Fruit fly (Drosophila melanogaster) whole organism, embryonic: ENCODE measurements around the gene CG46244.
A peak's percentile ranks its signal among the peaks of the same experiment; 100 is the strongest.

ENCODE experiments used
- Ada2b ChIP-seq: fragments of 200-800 bp; sonication (Bioruptor generic); IDR thresholded peaks from 2 replicates; pipeline ENCODE4 v1.3.6; 2022; ENCODE audit warnings: missing biosample characterization, missing genetic modification characterization
- Bgb ChIP-seq: fragments of 200-800 bp; sonication (Bioruptor generic); IDR thresholded peaks from 2 replicates; pipeline ENCODE4 v1.3.6; 2022; ENCODE audit warnings: missing biosample characterization, missing genetic modification characterization; ENCODE audit not compliant: partially characterized antibody
- CG10267 ChIP-seq: fragments of 200-800 bp; sonication (Bioruptor generic); optimal IDR thresholded peaks from 2 replicates; lab custom pipeline; 2018; ENCODE audit warnings: missing biosample characterization, mild to moderate bottlenecking, missing genetic modification characterization, moderate library complexity
- CG10565 ChIP-seq: fragments of 200-800 bp; sonication (Bioruptor generic); optimal IDR thresholded peaks from 3 replicates; lab custom pipeline; 2016; ENCODE audit warnings: missing biosample characterization, mild to moderate bottlenecking, missing genetic modification characterization
- CG14014 ChIP-seq: fragments of 200-800 bp; sonication (Bioruptor generic); IDR thresholded peaks from 2 replicates; pipeline ENCODE4 v1.3.6; 2022; ENCODE audit warnings: missing biosample characterization, missing genetic modification characterization
- CG1603 ChIP-seq: fragments of 200-800 bp; sonication (Bioruptor generic); optimal IDR thresholded peaks from 2 replicates; lab custom pipeline; 2019; ENCODE audit warnings: missing biosample characterization, mild to moderate bottlenecking, missing genetic modification characterization, moderate library complexity
- CG17359 ChIP-seq: fragments of 200-800 bp; sonication (Bioruptor generic); optimal IDR thresholded peaks from 3 replicates; lab custom pipeline; 2018; ENCODE audit warnings: missing biosample characterization, mild to moderate bottlenecking, missing genetic modification characterization, moderate library complexity
- CG18476 ChIP-seq: fragments of 200-800 bp; sonication (Bioruptor generic); optimal IDR thresholded peaks from 2 replicates; lab custom pipeline; 2016; ENCODE audit warnings: missing biosample characterization, mild to moderate bottlenecking, missing genetic modification characterization
- CG2199 ChIP-seq: fragments of 200-800 bp; sonication (Bioruptor generic); IDR thresholded peaks from 3 replicates; pipeline ENCODE4 v1.3.6; 2022; ENCODE audit warnings: missing biosample characterization, missing genetic modification characterization
- CG6791 ChIP-seq: fragments of 200-800 bp; sonication (Bioruptor generic); IDR thresholded peaks from 3 replicates; pipeline ENCODE4 v1.3.6; 2022; ENCODE audit warnings: missing biosample characterization, missing genetic modification characterization; ENCODE audit not compliant: partially characterized antibody
- CG8290 ChIP-seq, 3 experiments: fragments of 200-800 bp; sonication (Bioruptor generic); optimal IDR thresholded peaks; 2 replicates each; lab custom pipeline; 2016 to 2019; ENCODE audit warnings: missing biosample characterization in 3 of 3, missing genetic modification characterization in 3 of 3, mild to moderate bottlenecking in 2 of 3, moderate library complexity in 1 of 3
- CG8388 ChIP-seq: fragments of 200-800 bp; sonication (Bioruptor generic); optimal IDR thresholded peaks from 2 replicates; lab custom pipeline; 2019; ENCODE audit warnings: missing biosample characterization, mild to moderate bottlenecking, missing genetic modification characterization, moderate library complexity
- D ChIP-seq, 2 experiments: fragments of 200-800 bp in 1 of 2; fragments of >200 bp in 1 of 2; sonication (Bioruptor generic) in 1 of 2; optimal IDR thresholded peaks; 2 replicates in 1 of 2; 3 replicates in 1 of 2; lab custom pipeline; 2017; ENCODE audit warnings: mild to moderate bottlenecking in 1 of 2, missing biosample characterization in 1 of 2, missing genetic modification characterization in 1 of 2, missing genetic modification reagents in 1 of 2
- D19A ChIP-seq: fragments of 200-800 bp; optimal IDR thresholded peaks from 3 replicates; lab custom pipeline; 2019; ENCODE audit warnings: missing biosample characterization, mild to moderate bottlenecking, missing genetic modification characterization, moderate library complexity
- Drgx ChIP-seq: fragments of 200-800 bp; sonication (Bioruptor generic); IDR thresholded peaks from 2 replicates; pipeline ENCODE4 v1.3.6; 2022; ENCODE audit warnings: missing biosample characterization, missing genetic modification characterization
- Hey ChIP-seq: fragments of 200-800 bp; sonication (Bioruptor generic); optimal IDR thresholded peaks from 3 replicates; lab custom pipeline; 2018; ENCODE audit warnings: missing biosample characterization, mild to moderate bottlenecking, missing genetic modification characterization
- Hmx ChIP-seq: fragments of 200-800 bp; sonication (Bioruptor generic); optimal IDR thresholded peaks from 2 replicates; lab custom pipeline; 2016; ENCODE audit warnings: missing biosample characterization, missing genetic modification characterization
- Med ChIP-seq: fragments of 200-800 bp; sonication (Bioruptor generic); peaks from one replicate; lab custom pipeline; 2016; ENCODE audit warnings: missing biosample characterization, missing genetic modification characterization, mild to moderate bottlenecking, inconsistent platforms, moderate library complexity
- NK7.1 ChIP-seq: fragments of 200-800 bp; sonication (Bioruptor generic); optimal IDR thresholded peaks from 3 replicates; lab custom pipeline; 2016; ENCODE audit warnings: missing biosample characterization, missing genetic modification characterization
- Neu2 ChIP-seq: fragments of 200-800 bp; sonication (Bioruptor generic); optimal IDR thresholded peaks from 3 replicates; lab custom pipeline; 2016; ENCODE audit warnings: missing biosample characterization, missing genetic modification characterization, borderline replicate concordance
- Nf-YC ChIP-seq: fragments of 200-800 bp; optimal IDR thresholded peaks from 3 replicates; lab custom pipeline; 2019; ENCODE audit warnings: missing biosample characterization, mild to moderate bottlenecking, missing genetic modification characterization, moderate library complexity
- Oli ChIP-seq: fragments of 200-800 bp; sonication (Bioruptor generic); optimal IDR thresholded peaks from 2 replicates; lab custom pipeline; 2018; ENCODE audit warnings: missing biosample characterization, mild to moderate bottlenecking, missing genetic modification characterization, moderate library complexity
- Pdp1 ChIP-seq, 2 experiments: fragments of 200-800 bp; sonication (Bioruptor generic); optimal IDR thresholded peaks; 3 replicates each; lab custom pipeline; 2016; ENCODE audit warnings: missing biosample characterization in 2 of 2, missing genetic modification characterization in 2 of 2, mild to moderate bottlenecking in 1 of 2, moderate library complexity in 1 of 2
- Vsx1 ChIP-seq: fragments of 200-800 bp; sonication (Bioruptor generic); optimal IDR thresholded peaks from 2 replicates; lab custom pipeline; 2017; ENCODE audit warnings: missing biosample characterization, mild to moderate bottlenecking, missing genetic modification characterization, missing genetic modification reagents
- bab2 ChIP-seq: fragments of 200-800 bp; sonication (Bioruptor generic); optimal IDR thresholded peaks from 2 replicates; lab custom pipeline; 2016; ENCODE audit warnings: missing biosample characterization, missing genetic modification characterization
- cg ChIP-seq: fragments of 200-800 bp; sonication (Bioruptor generic); optimal IDR thresholded peaks from 3 replicates; lab custom pipeline; 2019; ENCODE audit warnings: missing biosample characterization, mild to moderate bottlenecking, missing genetic modification characterization, moderate library complexity
- disco-r ChIP-seq: fragments of 200-800 bp; sonication (Bioruptor generic); optimal IDR thresholded peaks from 2 replicates; lab custom pipeline; 2016; ENCODE audit warnings: missing biosample characterization, missing genetic modification characterization
- grau ChIP-seq: fragments of 200-800 bp; optimal IDR thresholded peaks from 3 replicates; lab custom pipeline; 2019; ENCODE audit warnings: missing biosample characterization, mild to moderate bottlenecking, missing genetic modification characterization, moderate library complexity
- gsb-n ChIP-seq: fragments of 200-800 bp; sonication (Bioruptor generic); optimal IDR thresholded peaks from 3 replicates; lab custom pipeline; 2018; ENCODE audit warnings: missing biosample characterization, mild to moderate bottlenecking, missing genetic modification characterization
- hbn ChIP-seq: fragments of 200-800 bp; sonication (Bioruptor generic); IDR thresholded peaks from 2 replicates; pipeline ENCODE4 v1.3.6; 2022; ENCODE audit warnings: missing biosample characterization, missing genetic modification characterization; ENCODE audit not compliant: partially characterized antibody
- hkb ChIP-seq, 2 experiments: fragments of 200-800 bp in 1 of 2; fragments of >200 bp in 1 of 2; sonication (Bioruptor generic) in 1 of 2; IDR thresholded peaks in 1 of 2; optimal IDR thresholded peaks in 1 of 2; 2 replicates each; pipeline versions ENCODE4 v1.3.6 to Lab custom; 2017 to 2022; ENCODE audit warnings: missing biosample characterization in 1 of 2, missing genetic modification characterization in 1 of 2
- kni ChIP-seq: fragments of 200-800 bp; sonication (Bioruptor generic); optimal IDR thresholded peaks from 3 replicates; lab custom pipeline; 2017; ENCODE audit warnings: mild to moderate bottlenecking, missing biosample characterization, missing genetic modification reagents, missing genetic modification characterization
- lab ChIP-seq: fragments of 200-800 bp; sonication (Bioruptor generic); optimal IDR thresholded peaks from 3 replicates; lab custom pipeline; 2017; ENCODE audit warnings: missing biosample characterization, missing genetic modification characterization, mild to moderate bottlenecking, moderate library complexity, missing genetic modification reagents
- lilli ChIP-seq: fragments of 200-800 bp; sonication (Bioruptor generic); optimal IDR thresholded peaks from 3 replicates; lab custom pipeline; 2016; ENCODE audit warnings: missing biosample characterization, missing genetic modification characterization
- oc ChIP-seq: fragments of 200-800 bp; sonication (Bioruptor generic); optimal IDR thresholded peaks from 2 replicates; lab custom pipeline; 2018; ENCODE audit warnings: missing biosample characterization, mild to moderate bottlenecking, missing genetic modification characterization, moderate library complexity
- pzg ChIP-seq: fragments of 200-800 bp; sonication (Bioruptor generic); optimal IDR thresholded peaks from 3 replicates; lab custom pipeline; 2018; ENCODE audit warnings: missing biosample characterization, mild to moderate bottlenecking, missing genetic modification characterization, moderate library complexity
- row ChIP-seq: fragments of 200-800 bp; sonication (Bioruptor generic); IDR thresholded peaks from 3 replicates; pipeline ENCODE4 v1.3.6; 2022; ENCODE audit warnings: missing biosample characterization, missing genetic modification characterization
- scrt ChIP-seq: fragments of 200-800 bp; sonication (Bioruptor generic); optimal IDR thresholded peaks from 2 replicates; lab custom pipeline; 2018; ENCODE audit warnings: missing biosample characterization, mild to moderate bottlenecking, missing genetic modification characterization, moderate library complexity
- sens ChIP-seq: fragments of 200-800 bp; sonication (Bioruptor generic); peaks from one replicate; lab custom pipeline; 2016; ENCODE audit warnings: missing biosample characterization, missing genetic modification characterization
- sim ChIP-seq: fragments of 200-800 bp; sonication (Bioruptor generic); IDR thresholded peaks from 2 replicates; pipeline ENCODE4 v1.3.6; 2022; ENCODE audit warnings: missing biosample characterization, missing genetic modification characterization
- tx ChIP-seq: fragments of 200-800 bp; sonication (Bioruptor generic); optimal IDR thresholded peaks from 2 replicates; lab custom pipeline; 2016; ENCODE audit warnings: missing biosample characterization, missing genetic modification characterization
- vvl ChIP-seq: fragments of 200-800 bp; sonication (Bioruptor generic); IDR thresholded peaks from 2 replicates; pipeline ENCODE4 v1.3.6; 2022; ENCODE audit warnings: missing biosample characterization, missing genetic modification characterization

CG46244 gene

DNA sequence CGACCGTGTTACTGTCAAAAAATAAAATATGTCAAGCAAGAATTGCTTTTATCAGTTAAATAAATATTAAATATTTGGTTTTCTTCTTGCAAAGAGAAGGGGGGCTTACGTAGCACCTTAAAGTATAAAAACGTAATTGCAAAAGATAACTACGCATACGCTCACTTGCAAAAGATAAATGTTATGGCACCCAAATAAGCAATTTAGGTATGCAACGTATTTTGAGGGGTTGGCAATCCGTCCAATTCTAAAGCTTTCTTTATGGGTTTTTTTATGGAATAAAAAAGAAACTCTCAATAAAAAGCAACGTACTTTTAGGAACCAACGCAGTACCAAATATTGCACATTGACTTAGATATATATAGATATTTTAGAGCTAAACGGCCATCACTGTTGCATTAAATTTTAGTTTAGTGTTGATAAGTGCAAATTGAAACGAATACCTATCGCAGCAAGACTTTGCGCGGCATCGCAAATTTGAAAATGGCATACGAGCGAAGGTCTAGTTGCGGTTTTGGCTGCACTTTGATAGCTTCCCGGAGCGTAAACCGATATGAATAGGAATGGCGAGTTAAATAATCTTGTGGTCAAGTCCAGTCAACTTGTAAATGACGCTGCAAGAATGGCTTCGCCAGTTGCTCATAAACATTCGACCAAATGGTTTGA lies 41.0 kb upstream of the CG46244 start, which contains the start of gene CG13077 (continued):
- TF ChIP-seq Hmx (GFP tag; lab: Kevin White, UChicago) (no peak), Hey (tag; lab: Kevin White, UChicago) (no peak), scrt (GFP tag; lab: Kevin White, UChicago) (no peak), pzg (GFP tag; lab: Kevin White, UChicago) (peak; percentile 9), CG8290 (GFP tag; optimal IDR thresholded peaks at IDR 0.05; lab: Kevin White, UChicago) (peak; percentile 37), CG8290 (tag; optimal IDR thresholded peaks at IDR 0.05; lab: Kevin White, UChicago) (peak in 1 of 2 experiments; percentile 6), hbn (peak; percentile 74; the same call in 1 of the 2 replicates), CG18476 (GFP tag; lab: Kevin White, UChicago) (no peak), Nf-YC (tag; lab: Kevin White, UChicago) (no peak), CG10267 (tag; lab: Kevin White, UChicago) (peak; percentile 87), Bgb (peak; percentile 59), CG6791 (GFP tag; lab: Robert Waterston, UW) (peak; percentile 79)

- TF ChIP-seq sim (GFP tag; lab: Robert Waterston, UW) (no peak), disco-r (GFP tag; lab: Kevin White, UChicago) (no peak), lab (GFP tag; lab: Kevin White, UChicago) (peak; percentile 69), Pdp1 (GFP tag; optimal IDR thresholded peaks at IDR 0.05; lab: Kevin White, UChicago) (peak in 1 of 2 experiments; percentile 93), sens (GFP tag; lab: Kevin White, UChicago) (peak; percentile 16), CG14014 (GFP tag; lab: Robert Waterston, UW) (no peak), D19A (tag; lab: Kevin White, UChicago) (peak; percentile 63)
These were observed 39.0 kb upstream of the CG46244 start for dm6 chr2L:19567305-19567898.

DNA sequence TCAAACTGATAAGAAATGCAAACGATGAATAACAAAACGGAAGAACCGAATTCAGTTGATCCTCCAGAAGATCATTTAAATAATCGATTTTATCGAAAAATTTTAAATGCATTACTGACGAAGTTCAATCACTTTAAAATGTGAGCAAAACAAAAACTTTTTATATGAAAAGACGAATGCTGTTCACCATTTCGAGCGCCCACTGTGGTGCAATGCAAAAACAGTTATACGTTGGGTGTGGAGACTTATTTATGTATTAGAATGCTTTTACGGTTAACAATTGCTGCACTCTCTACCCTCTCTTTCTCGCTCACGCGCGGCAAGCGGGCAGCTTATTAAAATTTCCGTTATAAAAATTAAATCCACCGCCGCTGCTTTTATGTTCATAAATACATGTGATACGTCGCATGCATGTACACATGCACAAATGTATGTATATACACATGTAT lies 35.5 kb upstream of the CG46244 start:
- peak; percentile 74 for TF ChIP-seq grau (tag; lab: Kevin White, UChicago)
- peak; percentile 53 for TF ChIP-seq cg
- TF ChIP-seq lilli (GFP tag; lab: Kevin White, UChicago), result peak; percentile 6
- no peak for TF ChIP-seq Neu2 (GFP tag; lab: Kevin White, UChicago)
- no peak for TF ChIP-seq CG1603 (tag; lab: Kevin White, UChicago)
- no peak for TF ChIP-seq CG10565
- TF ChIP-seq kni, result peak; percentile 36
- TF ChIP-seq Oli, result peak; percentile 9
- peak; percentile 47 for TF ChIP-seq oc (tag; lab: Kevin White, UChicago)
- TF ChIP-seq Drgx (GFP tag; lab: Robert Waterston, UW), result 0 out of 2 replicates have a peak, but pooled peaks have one; percentile 34
- no peak for TF ChIP-seq hkb (optimal IDR thresholded peaks at IDR 0.05; lab: Kevin White, UChicago)
- TF ChIP-seq hkb (GFP tag; IDR thresholded peaks at IDR 0.05; lab: Robert Waterston, UW), result 0 out of 2 replicates have a peak, but pooled peaks have one; percentile 10
- no peak for TF ChIP-seq CG8388 (GFP tag; lab: Kevin White, UChicago)
- TF ChIP-seq sens (GFP tag; lab: Kevin White, UChicago), result peak; percentile 46
- no peak for TF ChIP-seq D (optimal IDR thresholded peaks at IDR 0.05; lab: Kevin White, UChicago)
- TF ChIP-seq D (GFP tag; optimal IDR thresholded peaks at IDR 0.05; lab: Kevin White, UChicago), result peak; percentile 7
- no peak for TF ChIP-seq disco-r (GFP tag; lab: Kevin White, UChicago)
- TF ChIP-seq CG17359 (tag; lab: Kevin White, UChicago), result peak; percentile 22
- no peak for TF ChIP-seq CG2199 (GFP tag; lab: Robert Waterston, UW)
- TF ChIP-seq row, result 0 out of 3 replicates have a peak, but pooled peaks have one; percentile 12
- TF ChIP-seq Ada2b, result no peak
- no peak for TF ChIP-seq bab2 (GFP tag; lab: Kevin White, UChicago)
- no peak for TF ChIP-seq NK7.1 (GFP tag; lab: Kevin White, UChicago)
- no peak for TF ChIP-seq CG18476 (GFP tag; lab: Kevin White, UChicago)
- no peak for TF ChIP-seq tx
- TF ChIP-seq gsb-n (tag; lab: Kevin White, UChicago), result peak; percentile 21
- TF ChIP-seq Vsx1, result peak; percentile 37
- peak; percentile 81 for TF ChIP-seq Med (GFP tag; lab: Kevin White, UChicago)
- peak; percentile 27; the same call in 1 of the 2 replicates for TF ChIP-seq vvl (GFP tag; lab: Robert Waterston, UW)
